Comparison of ENCODE assay signal across 3 fruit fly cellular contexts in genomic region chr3R:24654770-24655322, dm6.
TF ChIP-seq lines count a peak whose summit lies in the region.

CG31125 (minus strand) TSS chr3R:24654820.
CG6695 (plus strand) TSS chr3R:24655160.

TF ChIP-seq in whole organism, adult, 20 proteins besides CTCF, POLR2A, EP300 and RAD21 (continued from another document):
- TF ChIP-seq CG11617 (GFP tag; optimal IDR thresholded peaks at IDR 0.05; lab: Kevin White, UChicago), result peak; percentile 58

TF ChIP-seq in whole organism, embryonic, 481 proteins besides CTCF, POLR2A, EP300 and RAD21 (continued from another document and continues in another):
- TF ChIP-seq pb (GFP tag; optimal IDR thresholded peaks at IDR 0.05; lab: Kevin White, UChicago), result peak; percentile 33
- TF ChIP-seq CG7928 (GFP tag; optimal IDR thresholded peaks at IDR 0.05; lab: Kevin White, UChicago), result peak; percentile 17
- TF ChIP-seq CG3995 (GFP tag; optimal IDR thresholded peaks at IDR 0.05; lab: Kevin White, UChicago), result peak; percentile 28
- TF ChIP-seq D19A (tag; optimal IDR thresholded peaks at IDR 0.05; lab: Kevin White, UChicago), result no peak
- TF ChIP-seq psq (GFP tag; optimal IDR thresholded peaks at IDR 0.05; lab: Kevin White, UChicago), result peak; percentile 2
- no peak for TF ChIP-seq fd64A (GFP tag; optimal IDR thresholded peaks at IDR 0.05; lab: Kevin White, UChicago)
- peak; percentile 40; the same call in 1 of the 2 replicates for TF ChIP-seq Atf6 (GFP tag; IDR thresholded peaks at IDR 0.05; lab: Robert Waterston, UW)
- peak; percentile 11; the same call in 1 of the 2 replicates for TF ChIP-seq CG17328 (GFP tag; IDR thresholded peaks at IDR 0.05; lab: Robert Waterston, UW)
- TF ChIP-seq dan (GFP tag; IDR thresholded peaks at IDR 0.05; lab: Robert Waterston, UW), result no peak
- peak; percentile 75 for TF ChIP-seq CG14710 (tag; optimal IDR thresholded peaks at IDR 0.05; lab: Kevin White, UChicago)
- no peak for TF ChIP-seq oc (tag; optimal IDR thresholded peaks at IDR 0.05; lab: Kevin White, UChicago)
- peak; percentile 67 for TF ChIP-seq Antp (GFP tag; optimal IDR thresholded peaks at IDR 0.05; lab: Kevin White, UChicago)
- TF ChIP-seq CG7786 (GFP tag; optimal IDR thresholded peaks at IDR 0.05; lab: Kevin White, UChicago), result peak; percentile 71
- TF ChIP-seq Doc3 (GFP tag; IDR thresholded peaks at IDR 0.05; lab: Robert Waterston, UW; ENCODE audit: partially characterized antibody), result peak; percentile 74
- TF ChIP-seq CG2889 (GFP tag; IDR thresholded peaks at IDR 0.05; lab: Robert Waterston, UW), result no peak
- no peak for TF ChIP-seq grn (GFP tag; optimal IDR thresholded peaks at IDR 0.05; lab: Kevin White, UChicago)
- TF ChIP-seq CG17829 (tag; optimal IDR thresholded peaks at IDR 0.05; lab: Kevin White, UChicago), result peak; percentile 60
- TF ChIP-seq nau (GFP tag; optimal IDR thresholded peaks at IDR 0.05; lab: Kevin White, UChicago), result no peak
- TF ChIP-seq ATbp (GFP tag; optimal IDR thresholded peaks at IDR 0.05; lab: Kevin White, UChicago), result no peak
- TF ChIP-seq Scr (GFP tag; IDR thresholded peaks at IDR 0.05; lab: Robert Waterston, UW; ENCODE audit: partially characterized antibody), result peak; percentile 85
- TF ChIP-seq lola (GFP tag; optimal IDR thresholded peaks at IDR 0.05; lab: Kevin White, UChicago), result peak in 1 of 3 experiments; percentile 44
- TF ChIP-seq Pdp1 (GFP tag; optimal IDR thresholded peaks at IDR 0.05; lab: Kevin White, UChicago), result peak; percentile 63 to 96
- TF ChIP-seq bab2 (GFP tag; optimal IDR thresholded peaks at IDR 0.05; lab: Kevin White, UChicago), result peak; percentile 62
- TF ChIP-seq ara (GFP tag; IDR thresholded peaks at IDR 0.05; lab: Robert Waterston, UW), result no peak
- no peak for TF ChIP-seq Ravus (GFP tag; IDR thresholded peaks at IDR 0.05; lab: Robert Waterston, UW)
- no peak for TF ChIP-seq tup (GFP tag; optimal IDR thresholded peaks at IDR 0.05; lab: Kevin White, UChicago)
- TF ChIP-seq Ada2b (GFP tag; IDR thresholded peaks at IDR 0.05; lab: Robert Waterston, UW), result no peak
- no peak for TF ChIP-seq Dfd (GFP tag; optimal IDR thresholded peaks at IDR 0.05; lab: Kevin White, UChicago)
- TF ChIP-seq bsh (GFP tag; optimal IDR thresholded peaks at IDR 0.05; lab: Kevin White, UChicago), result peak in 1 of 2 experiments; percentile 23
- no peak for TF ChIP-seq lbe (GFP tag; optimal IDR thresholded peaks at IDR 0.05; lab: Kevin White, UChicago)
- no peak for TF ChIP-seq kni (GFP tag; optimal IDR thresholded peaks at IDR 0.05; lab: Kevin White, UChicago)
- TF ChIP-seq CG7963 (GFP tag; IDR thresholded peaks at IDR 0.05; lab: Robert Waterston, UW; ENCODE audit: partially characterized antibody), result peak; percentile 46; the same call in 1 of the 3 replicates
- no peak for TF ChIP-seq CG10321 (GFP tag; IDR thresholded peaks at IDR 0.05; lab: Robert Waterston, UW)
- TF ChIP-seq Dip3 (GFP tag; optimal IDR thresholded peaks at IDR 0.05; lab: Kevin White, UChicago), result peak; percentile 60
- 0 out of 2 replicates have a peak, but pooled peaks have one; percentile 38 for TF ChIP-seq CG42726 (GFP tag; IDR thresholded peaks at IDR 0.05; lab: Robert Waterston, UW; ENCODE audit: partially characterized antibody)
- TF ChIP-seq dm (GFP tag; optimal IDR thresholded peaks at IDR 0.05; lab: Kevin White, UChicago), result peak; percentile 68
- TF ChIP-seq danr (GFP tag; IDR thresholded peaks at IDR 0.05; lab: Robert Waterston, UW), result no peak
- TF ChIP-seq so (GFP tag; IDR thresholded peaks at IDR 0.05; lab: Robert Waterston, UW), result no peak
- no peak for TF ChIP-seq CG11093 (GFP tag; IDR thresholded peaks at IDR 0.05; lab: Robert Waterston, UW)
- peak; percentile 57 for TF ChIP-seq tna (GFP tag; IDR thresholded peaks at IDR 0.05; lab: Robert Waterston, UW; ENCODE audit: partially characterized antibody)
- TF ChIP-seq gcm (GFP tag; optimal IDR thresholded peaks at IDR 0.05; lab: Kevin White, UChicago), result no peak
- peak; percentile 58; the same call in 1 of the 2 replicates for TF ChIP-seq nerfin-2 (GFP tag; IDR thresholded peaks at IDR 0.05; lab: Robert Waterston, UW; ENCODE audit: partially characterized antibody)
- TF ChIP-seq tx (GFP tag; optimal IDR thresholded peaks at IDR 0.05; lab: Kevin White, UChicago), result peak; percentile 63
- peak; percentile 20; the same call in 1 of the 2 replicates for TF ChIP-seq H2.0 (GFP tag; IDR thresholded peaks at IDR 0.05; lab: Robert Waterston, UW)
- TF ChIP-seq ind (GFP tag; optimal IDR thresholded peaks at IDR 0.05; lab: Kevin White, UChicago), result peak; percentile 44
- TF ChIP-seq CG43689 (GFP tag; IDR thresholded peaks at IDR 0.05; lab: Robert Waterston, UW), result no peak
- TF ChIP-seq MESR4 (GFP tag; optimal IDR thresholded peaks at IDR 0.05; lab: Kevin White, UChicago), result peak; percentile 46
- no peak for TF ChIP-seq CG8478 (optimal IDR thresholded peaks at IDR 0.05; lab: Kevin White, UChicago)
- no peak for TF ChIP-seq CG14014 (GFP tag; IDR thresholded peaks at IDR 0.05; lab: Robert Waterston, UW)
- TF ChIP-seq Dip2 (GFP tag; IDR thresholded peaks at IDR 0.05; lab: Robert Waterston, UW), result no peak
- no peak for TF ChIP-seq CG10431 (GFP tag; optimal IDR thresholded peaks at IDR 0.05; lab: Kevin White, UChicago)
- TF ChIP-seq CG6791 (GFP tag; IDR thresholded peaks at IDR 0.05; lab: Robert Waterston, UW; ENCODE audit: partially characterized antibody), result peak; percentile 86
- TF ChIP-seq Oaz (GFP tag; IDR thresholded peaks at IDR 0.05; lab: Robert Waterston, UW), result no peak
- TF ChIP-seq CG17802 (tag; optimal IDR thresholded peaks at IDR 0.05; lab: Kevin White, UChicago), result no peak
- TF ChIP-seq Hmr (GFP tag; optimal IDR thresholded peaks at IDR 0.05; lab: Kevin White, UChicago), result no peak
- peak; percentile 24; the same call in 1 of the 3 replicates for TF ChIP-seq H15 (GFP tag; IDR thresholded peaks at IDR 0.05; lab: Robert Waterston, UW)
- TF ChIP-seq CG14441 (GFP tag; IDR thresholded peaks at IDR 0.05; lab: Robert Waterston, UW), result peak; percentile 29; the same call in 1 of the 2 replicates
- TF ChIP-seq Xbp1 (GFP tag; optimal IDR thresholded peaks at IDR 0.05; lab: Kevin White, UChicago), result peak; percentile 71
- TF ChIP-seq sim (GFP tag; IDR thresholded peaks at IDR 0.05; lab: Robert Waterston, UW), result no peak
- no peak for TF ChIP-seq CG4820 (GFP tag; optimal IDR thresholded peaks at IDR 0.05; lab: Kevin White, UChicago)
- TF ChIP-seq kay (GFP tag; optimal IDR thresholded peaks at IDR 0.05; lab: Kevin White, UChicago), result peak; percentile 7
- TF ChIP-seq bigmax (GFP tag; optimal IDR thresholded peaks at IDR 0.05; lab: Kevin White, UChicago), result no peak
- no peak for TF ChIP-seq CG18764 (GFP tag; optimal IDR thresholded peaks at IDR 0.05; lab: Kevin White, UChicago)
- peak; percentile 65 for TF ChIP-seq HmgD (GFP tag; optimal IDR thresholded peaks at IDR 0.05; lab: Kevin White, UChicago)

TF ChIP-seq in whole organism, prepupa, 60 proteins besides CTCF, POLR2A, EP300 and RAD21 (continued from another document):
- peak; percentile 61 for TF ChIP-seq CG31627 (GFP tag; optimal IDR thresholded peaks at IDR 0.05; lab: Kevin White, UChicago)
- TF ChIP-seq CG16779 (tag; optimal IDR thresholded peaks at IDR 0.05; lab: Kevin White, UChicago), result no peak
- TF ChIP-seq Sox15 (GFP tag; optimal IDR thresholded peaks at IDR 0.05; lab: Kevin White, UChicago), result peak; percentile 2
- TF ChIP-seq CG7368 (GFP tag; optimal IDR thresholded peaks at IDR 0.05; lab: Kevin White, UChicago), result no peak
- TF ChIP-seq CG10669 (GFP tag; optimal IDR thresholded peaks at IDR 0.05; lab: Kevin White, UChicago), result no peak
- TF ChIP-seq eg (GFP tag; IDR thresholded peaks at IDR 0.05; lab: Robert Waterston, UW), result no peak
- no peak for TF ChIP-seq CG11762 (GFP tag; optimal IDR thresholded peaks at IDR 0.05; lab: Kevin White, UChicago; ENCODE audit: insufficient read depth)
- no peak for TF ChIP-seq Met (GFP tag; optimal IDR thresholded peaks at IDR 0.05; lab: Kevin White, UChicago)
- no peak for TF ChIP-seq CG11902 (GFP tag; optimal IDR thresholded peaks at IDR 0.05; lab: Kevin White, UChicago)
- no peak for TF ChIP-seq Hr38 (GFP tag; optimal IDR thresholded peaks at IDR 0.05; lab: Kevin White, UChicago)
- TF ChIP-seq CG3032 (tag; optimal IDR thresholded peaks at IDR 0.05; lab: Kevin White, UChicago), result peak; percentile 38
- TF ChIP-seq CG15336 (GFP tag; IDR thresholded peaks at IDR 0.05; lab: Robert Waterston, UW), result no peak
